Worm (Caenorhabditis elegans) whole organism, early embryonic: ENCODE measurements around the gene pigx-1.

Experiments used
- B0310.2 ChIP-seq: sonication (generic microtip); optimal IDR thresholded peaks from 2 replicates; lab custom pipeline; 2016; ENCODE audit warnings: mild to moderate bottlenecking, missing genetic modification characterization, missing compliant biosample characterization
- F13C5.2 ChIP-seq: sonication (generic microtip); optimal IDR thresholded peaks from 2 replicates; lab custom pipeline; 2017; ENCODE audit warnings: mild to moderate bottlenecking, missing genetic modification characterization, inconsistent platforms, missing compliant biosample characterization
- aly-1 ChIP-seq: sonication (generic microtip); optimal IDR thresholded peaks from 2 replicates; lab custom pipeline; 2016; ENCODE audit warnings: missing genetic modification characterization, missing compliant biosample characterization
- ama-1 ChIP-seq: fragments of 150-350 bp; optimal IDR thresholded peaks from 2 replicates; lab custom pipeline; 2014
- ceh-13 ChIP-seq: fragments of 200-800 bp; sonication (Bioruptor generic); optimal IDR thresholded peaks from 2 replicates; lab custom pipeline; 2018; ENCODE audit warnings: mild to moderate bottlenecking, missing genetic modification characterization, missing compliant biosample characterization
- ceh-36 ChIP-seq: sonication (generic microtip); optimal IDR thresholded peaks from 2 replicates; lab custom pipeline; 2016; ENCODE audit warnings: missing genetic modification characterization, inconsistent platforms, missing compliant biosample characterization
- ets-7 ChIP-seq: sonication (generic microtip); optimal IDR thresholded peaks from 2 replicates; lab custom pipeline; 2016; ENCODE audit warnings: missing genotype, missing genetic modification characterization, missing compliant biosample characterization
- flt-1 ChIP-seq: fragments of 200-800 bp; sonication (Bioruptor generic); IDR thresholded peaks from 2 replicates; pipeline ENCODE4 v1.3.6; 2022; ENCODE audit warnings: missing genetic modification characterization, missing compliant biosample characterization
- hmbx-1 ChIP-seq: sonication (generic microtip); optimal IDR thresholded peaks from 2 replicates; lab custom pipeline; 2016; ENCODE audit warnings: mild to moderate bottlenecking, missing genetic modification characterization, missing compliant biosample characterization
- hmg-4 ChIP-seq: fragments of 200-800 bp; sonication (Bioruptor generic); optimal IDR thresholded peaks from 2 replicates; lab custom pipeline; 2018; ENCODE audit warnings: mild to moderate bottlenecking, missing genetic modification characterization, missing compliant biosample characterization
- scrt-1 ChIP-seq: fragments of 200-800 bp; sonication (Bioruptor generic); IDR thresholded peaks from 2 replicates; pipeline ENCODE4 v1.3.6; 2022; ENCODE audit warnings: missing genetic modification characterization, missing compliant biosample characterization
- tbx-11 ChIP-seq: fragments of 200-800 bp; sonication (Bioruptor generic); IDR thresholded peaks from 2 replicates; pipeline ENCODE4 v1.3.6; 2022; ENCODE audit warnings: missing genetic modification characterization, missing compliant biosample characterization
- tbx-37 ChIP-seq: fragments of 200-800 bp; sonication (Bioruptor generic); conservative IDR thresholded peaks from 2 replicates; pipeline ENCODE4 v1.3.6; 2022; ENCODE audit warnings: missing genetic modification reagents, missing genetic modification characterization, missing compliant biosample characterization
- tra-4 ChIP-seq: sonication (generic microtip); optimal IDR thresholded peaks from 2 replicates; lab custom pipeline; 2017; ENCODE audit warnings: missing genetic modification characterization, missing compliant biosample characterization

DNA sequence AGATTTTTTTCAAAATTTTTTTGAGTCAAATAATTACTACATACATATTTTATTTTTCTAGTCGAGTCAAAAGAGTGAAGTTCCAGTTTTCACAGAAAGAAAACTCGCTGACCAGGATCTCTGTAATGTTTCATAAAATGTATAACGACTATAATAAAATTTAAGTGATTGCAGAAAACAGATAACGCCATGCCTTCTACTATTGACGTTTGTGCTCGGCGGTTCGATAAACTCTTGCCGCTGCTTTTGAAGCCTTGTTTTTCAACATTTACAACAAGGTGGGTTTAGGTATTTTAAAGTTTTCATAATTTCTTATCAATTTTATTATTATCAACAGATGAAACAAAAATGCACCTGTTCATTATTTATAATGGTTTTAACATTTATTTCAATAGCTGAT lies 28.6 kb upstream of the pigx-1 start, which contains the start of gene lmp-2:
- TF ChIP-seq ama-1 (no peak), tbx-11 (GFP tag; lab: Robert Waterston, UW) (no peak), flt-1 (GFP tag; lab: Robert Waterston, UW) (no peak), F13C5.2 (tag; lab: Kevin White, UChicago) (no peak), tra-4 (tag; lab: Kevin White, UChicago) (no peak), tbx-37 (no peak), scrt-1 (GFP tag; lab: Robert Waterston, UW) (no peak), ceh-13 (no peak), B0310.2 (tag; lab: Kevin White, UChicago) (no peak), aly-1 (tag; lab: Kevin White, UChicago) (no peak), ets-7 (tag; lab: Kevin White, UChicago) (no peak), hmg-4 (GFP tag; lab: Kevin White, UChicago) (no peak), hmbx-1 (tag; lab: Kevin White, UChicago) (no peak), ceh-36 (tag; lab: Kevin White, UChicago) (no peak)
